Worm (Caenorhabditis elegans): ENCODE data around the gene str-20.

str-20 gene

DNA sequence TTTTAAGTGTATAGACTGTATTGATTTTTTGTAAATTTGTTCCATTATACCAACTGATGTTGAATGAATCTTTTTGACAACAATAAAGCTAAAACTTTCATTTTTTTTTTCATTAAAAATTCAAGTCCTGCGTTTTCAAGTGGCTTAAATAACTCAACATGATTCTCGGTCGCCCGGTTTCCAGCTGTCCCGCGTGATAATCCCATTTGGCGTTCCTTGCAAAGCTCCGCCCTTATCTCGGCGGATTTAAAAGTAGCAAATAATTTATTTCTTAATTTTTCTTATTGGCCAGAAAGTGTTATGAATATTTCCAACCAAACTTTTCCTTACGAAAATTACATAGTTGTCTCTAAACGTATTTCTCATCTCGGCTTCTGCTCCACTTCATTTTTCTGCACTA, at the start of gene str-20:
Gene str-20 (plus strand): TSS at position 301 of the 400 bp plus-strand sequence.
- TF ChIP-seq hmg-4 (GFP tag; optimal IDR thresholded peaks at IDR 0.05) = no peak
- TF ChIP-seq hmbx-1 (tag; optimal IDR thresholded peaks at IDR 0.05) = no peak
- no peak for TF ChIP-seq ceh-13 (GFP tag; optimal IDR thresholded peaks at IDR 0.05)
- no peak for TF ChIP-seq scrt-1 (GFP tag; IDR thresholded peaks at IDR 0.05)
- no peak for TF ChIP-seq ets-7 (tag; optimal IDR thresholded peaks at IDR 0.05)
- TF ChIP-seq tbx-11 (GFP tag; IDR thresholded peaks at IDR 0.05) = no peak
- TF ChIP-seq ama-1 (optimal IDR thresholded peaks at IDR 0.05) = no peak
- no peak for TF ChIP-seq tra-4 (tag; optimal IDR thresholded peaks at IDR 0.05)
- no peak for TF ChIP-seq tbx-37 (GFP tag; conservative IDR thresholded peaks at IDR 0.05)
- no peak for TF ChIP-seq aly-1 (tag; optimal IDR thresholded peaks at IDR 0.05)
- no peak for TF ChIP-seq B0310.2 (tag; optimal IDR thresholded peaks at IDR 0.05)
- TF ChIP-seq F13C5.2 (tag; optimal IDR thresholded peaks at IDR 0.05) = no peak
- no peak for TF ChIP-seq pes-1 (GFP tag; IDR thresholded peaks at IDR 0.05)
- TF ChIP-seq ceh-36 (tag; optimal IDR thresholded peaks at IDR 0.05) = no peak

DNA sequence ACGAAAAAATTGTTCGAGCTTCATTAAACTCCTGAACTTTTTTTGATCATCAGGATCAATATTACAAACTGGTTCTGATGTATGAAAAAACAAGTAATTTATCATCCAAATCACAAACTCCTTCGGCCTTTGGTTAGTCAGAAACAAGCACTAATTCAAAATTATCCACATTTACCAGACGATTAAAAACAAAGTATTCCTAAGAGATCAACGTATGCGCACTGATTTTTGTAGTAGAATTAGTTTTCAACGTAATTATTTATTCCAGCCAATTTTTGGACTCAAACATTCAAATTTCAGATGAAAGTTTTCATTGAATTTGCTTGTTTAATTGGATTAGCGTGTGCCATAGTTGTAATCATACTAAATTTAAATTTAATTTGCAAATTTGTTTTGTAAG, 49.4 kb upstream of the str-20 start, which contains the start of gene srbc-38:
Gene srbc-38 (plus strand): TSS at position 301 of the 400 bp plus-strand sequence.
- TF ChIP-seq hmg-4 (GFP tag; optimal IDR thresholded peaks at IDR 0.05) (no peak), pes-1 (GFP tag; IDR thresholded peaks at IDR 0.05) (no peak), B0310.2 (tag; optimal IDR thresholded peaks at IDR 0.05) (no peak)

DNA sequence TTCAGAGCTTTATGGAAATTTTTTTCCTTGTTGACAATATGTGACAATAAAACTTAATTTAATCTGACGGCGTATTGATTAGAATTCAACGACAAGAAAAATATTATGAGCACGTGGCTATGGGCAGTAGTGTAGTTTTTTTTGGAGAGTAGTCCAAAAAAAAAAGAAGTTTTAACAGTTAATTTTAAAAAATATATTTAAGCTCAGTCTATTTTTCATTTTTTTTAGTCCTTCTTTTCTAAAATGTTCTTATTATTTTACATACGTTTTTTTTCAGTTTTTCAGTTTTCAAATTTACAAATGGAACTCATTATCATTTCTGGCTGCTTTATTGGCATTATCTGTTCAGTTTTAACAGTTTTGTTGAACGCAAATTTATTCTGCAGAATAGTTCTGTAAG, 47.5 kb upstream of the str-20 start, which contains the start of gene srbc-39:
Gene srbc-39 (plus strand): TSS at position 301 of the 400 bp plus-strand sequence.
- TF ChIP-seq scrt-1 (GFP tag; IDR thresholded peaks at IDR 0.05) = no peak
- no peak for TF ChIP-seq hmbx-1 (tag; optimal IDR thresholded peaks at IDR 0.05)
- no peak for TF ChIP-seq pes-1 (GFP tag; IDR thresholded peaks at IDR 0.05)
- no peak for TF ChIP-seq ets-7 (tag; optimal IDR thresholded peaks at IDR 0.05)
- no peak for TF ChIP-seq ceh-36 (tag; optimal IDR thresholded peaks at IDR 0.05)
- TF ChIP-seq F13C5.2 (tag; optimal IDR thresholded peaks at IDR 0.05) = no peak
- no peak for TF ChIP-seq ama-1 (optimal IDR thresholded peaks at IDR 0.05)
- no peak for TF ChIP-seq flt-1 (GFP tag; IDR thresholded peaks at IDR 0.05)

DNA sequence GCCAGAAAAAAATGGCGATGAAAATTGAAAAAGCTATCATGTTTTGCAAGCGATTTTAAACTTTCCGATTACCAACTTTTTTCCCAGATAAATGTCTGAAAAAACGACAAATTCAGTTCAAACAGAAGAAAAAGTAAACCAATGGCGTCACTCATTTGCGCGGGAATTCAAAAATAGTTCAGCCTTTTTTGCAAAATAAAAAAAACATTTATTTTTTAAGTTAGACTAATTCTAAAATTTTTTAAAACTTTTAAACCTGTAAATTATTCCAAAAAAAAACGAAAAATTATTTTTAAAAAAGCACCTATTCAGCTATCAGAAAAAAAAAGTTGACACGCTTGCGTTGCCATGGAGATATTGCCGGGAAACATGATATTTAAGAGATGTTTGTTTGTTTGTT, 43.4 kb upstream of the str-20 start, which contains the start of gene cyp-33C11:
Gene cyp-33C11 (minus strand): TSS at position 101 of the 400 bp plus-strand sequence.
- no peak for TF ChIP-seq aly-1 (tag; optimal IDR thresholded peaks at IDR 0.05)
- TF ChIP-seq scrt-1 (GFP tag; IDR thresholded peaks at IDR 0.05) = no peak
- no peak for TF ChIP-seq ama-1 (optimal IDR thresholded peaks at IDR 0.05)
- TF ChIP-seq tbx-11 (GFP tag; IDR thresholded peaks at IDR 0.05) = no peak
- TF ChIP-seq tbx-37 (GFP tag; conservative IDR thresholded peaks at IDR 0.05) = no peak
- TF ChIP-seq hnd-1 (tag; optimal IDR thresholded peaks at IDR 0.05) = no peak
- TF ChIP-seq pes-1 (GFP tag; IDR thresholded peaks at IDR 0.05) = no peak
- TF ChIP-seq ceh-13 (GFP tag; optimal IDR thresholded peaks at IDR 0.05) = no peak
- no peak for TF ChIP-seq sea-1 (GFP tag; conservative IDR thresholded peaks at IDR 0.05)
- TF ChIP-seq F13C5.2 (tag; optimal IDR thresholded peaks at IDR 0.05) = no peak
- TF ChIP-seq tra-4 (tag; optimal IDR thresholded peaks at IDR 0.05) = no peak
- no peak for TF ChIP-seq B0310.2 (tag; optimal IDR thresholded peaks at IDR 0.05)
- no peak for TF ChIP-seq flt-1 (GFP tag; IDR thresholded peaks at IDR 0.05)
- TF ChIP-seq hmbx-1 (tag; optimal IDR thresholded peaks at IDR 0.05) = no peak
- no peak for TF ChIP-seq ets-7 (tag; optimal IDR thresholded peaks at IDR 0.05)
- no peak for TF ChIP-seq hmg-4 (GFP tag; optimal IDR thresholded peaks at IDR 0.05)

DNA sequence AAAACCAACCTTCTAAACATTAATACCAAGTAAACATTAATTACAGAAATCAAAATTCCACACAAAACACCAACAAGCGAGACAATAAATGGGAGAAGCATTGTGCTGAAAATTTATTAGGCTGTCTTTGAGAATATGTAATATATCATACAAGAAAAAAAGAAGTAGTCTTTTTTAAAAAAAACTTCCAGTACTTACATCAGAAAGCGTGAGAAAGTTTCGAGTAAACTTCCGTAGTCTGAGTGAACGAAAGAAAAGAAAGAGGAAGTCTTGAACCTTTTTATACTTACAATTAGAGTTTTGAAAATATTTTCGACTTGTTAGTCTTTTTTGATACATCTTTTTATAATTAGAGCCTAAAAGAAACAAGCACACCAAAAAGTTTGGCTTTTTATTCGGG, 36.5 kb upstream of the str-20 start, which contains the start of gene srbc-40:
Gene srbc-40 (minus strand): TSS at position 101 of the 400 bp plus-strand sequence.
- TF ChIP-seq hmg-4 (GFP tag; optimal IDR thresholded peaks at IDR 0.05) = no peak
- no peak for TF ChIP-seq tbx-37 (GFP tag; conservative IDR thresholded peaks at IDR 0.05)
- TF ChIP-seq B0310.2 (tag; optimal IDR thresholded peaks at IDR 0.05) = no peak
- TF ChIP-seq tbx-11 (GFP tag; IDR thresholded peaks at IDR 0.05) = no peak
- TF ChIP-seq sea-1 (GFP tag; conservative IDR thresholded peaks at IDR 0.05) = no peak
- no peak for TF ChIP-seq F13C5.2 (tag; optimal IDR thresholded peaks at IDR 0.05)
- TF ChIP-seq ets-7 (tag; optimal IDR thresholded peaks at IDR 0.05) = no peak
- TF ChIP-seq tra-4 (tag; optimal IDR thresholded peaks at IDR 0.05) = no peak
- TF ChIP-seq hnd-1 (tag; optimal IDR thresholded peaks at IDR 0.05) = no peak
- no peak for TF ChIP-seq ama-1 (optimal IDR thresholded peaks at IDR 0.05)
- no peak for TF ChIP-seq ceh-36 (tag; optimal IDR thresholded peaks at IDR 0.05)
- TF ChIP-seq flt-1 (GFP tag; IDR thresholded peaks at IDR 0.05) = no peak
- no peak for TF ChIP-seq scrt-1 (GFP tag; IDR thresholded peaks at IDR 0.05)
- TF ChIP-seq aly-1 (tag; optimal IDR thresholded peaks at IDR 0.05) = no peak
- no peak for TF ChIP-seq pes-1 (GFP tag; IDR thresholded peaks at IDR 0.05)
- TF ChIP-seq hmbx-1 (tag; optimal IDR thresholded peaks at IDR 0.05) = no peak
- no peak for TF ChIP-seq ceh-13 (GFP tag; optimal IDR thresholded peaks at IDR 0.05)

DNA sequence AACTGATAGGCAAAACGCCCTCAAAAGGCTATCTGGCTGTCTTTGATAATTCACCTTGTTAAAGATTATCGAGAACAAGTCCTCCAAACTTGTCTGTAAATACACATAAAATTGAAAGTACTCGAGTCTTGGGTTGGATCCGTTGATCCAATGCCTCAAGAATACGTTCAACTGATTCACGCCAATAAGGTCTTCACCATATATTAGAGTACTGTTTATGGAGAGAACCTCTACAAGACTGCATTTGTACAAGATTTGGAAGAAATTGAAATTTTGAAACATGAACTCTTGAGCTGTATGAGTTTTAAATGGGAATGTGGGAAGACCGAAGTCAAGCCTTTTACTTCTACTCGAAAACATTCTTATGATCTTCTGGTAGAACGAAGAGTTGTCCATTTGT, 33.4 kb upstream of the str-20 start:
- TF ChIP-seq hmbx-1 (tag; optimal IDR thresholded peaks at IDR 0.05) = no peak
- no peak for TF ChIP-seq tra-4 (tag; optimal IDR thresholded peaks at IDR 0.05)
- TF ChIP-seq hnd-1 (tag; optimal IDR thresholded peaks at IDR 0.05) = no peak
- no peak for TF ChIP-seq ceh-36 (tag; optimal IDR thresholded peaks at IDR 0.05)
- TF ChIP-seq tbx-37 (GFP tag; conservative IDR thresholded peaks at IDR 0.05) = no peak
- TF ChIP-seq flt-1 (GFP tag; IDR thresholded peaks at IDR 0.05) = no peak
- TF ChIP-seq aly-1 (tag; optimal IDR thresholded peaks at IDR 0.05) = no peak
- TF ChIP-seq ceh-13 (GFP tag; optimal IDR thresholded peaks at IDR 0.05) = no peak
- no peak for TF ChIP-seq hmg-4 (GFP tag; optimal IDR thresholded peaks at IDR 0.05)
- TF ChIP-seq tbx-11 (GFP tag; IDR thresholded peaks at IDR 0.05) = no peak
- no peak for TF ChIP-seq sea-1 (GFP tag; conservative IDR thresholded peaks at IDR 0.05)
- no peak for TF ChIP-seq pes-1 (GFP tag; IDR thresholded peaks at IDR 0.05)
- TF ChIP-seq F13C5.2 (tag; optimal IDR thresholded peaks at IDR 0.05) = no peak
- no peak for TF ChIP-seq ama-1 (optimal IDR thresholded peaks at IDR 0.05)
- no peak for TF ChIP-seq ets-7 (tag; optimal IDR thresholded peaks at IDR 0.05)
- no peak for TF ChIP-seq scrt-1 (GFP tag; IDR thresholded peaks at IDR 0.05)
- TF ChIP-seq B0310.2 (tag; optimal IDR thresholded peaks at IDR 0.05) = no peak

DNA sequence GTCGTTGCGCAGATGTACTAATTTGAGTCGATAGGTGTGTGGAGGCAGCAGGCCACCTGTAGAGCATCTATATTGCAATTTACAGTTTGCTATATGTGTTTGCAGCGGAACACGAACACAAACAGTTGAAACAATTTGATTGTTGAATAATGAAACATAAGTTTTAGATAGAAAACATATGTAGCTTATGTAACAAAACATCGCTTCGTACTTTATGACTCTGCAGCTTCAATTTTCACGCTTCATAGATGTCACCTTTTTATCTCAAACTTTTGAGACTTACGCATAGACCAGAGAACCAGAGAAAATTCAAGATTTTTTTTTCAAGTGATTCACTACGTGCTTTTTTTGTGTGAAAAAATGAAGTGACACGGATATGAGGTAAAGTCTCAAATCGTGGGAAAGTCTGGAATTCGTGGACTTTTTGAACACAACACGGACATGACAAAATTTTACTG, 32.3 kb upstream of the str-20 start, which contains the start of gene fbxb-72:
Gene fbxb-72 (minus strand): TSS at position 58 of the 458 bp plus-strand sequence.
- TF ChIP-seq tra-4 (tag; optimal IDR thresholded peaks at IDR 0.05) = no peak
- no peak for TF ChIP-seq F13C5.2 (tag; optimal IDR thresholded peaks at IDR 0.05)
- TF ChIP-seq ceh-36 (tag; optimal IDR thresholded peaks at IDR 0.05) = no peak
- no peak for TF ChIP-seq hmbx-1 (tag; optimal IDR thresholded peaks at IDR 0.05)
- no peak for TF ChIP-seq pes-1 (GFP tag; IDR thresholded peaks at IDR 0.05)
- no peak for TF ChIP-seq ama-1 (optimal IDR thresholded peaks at IDR 0.05)
- TF ChIP-seq hmg-4 (GFP tag; optimal IDR thresholded peaks at IDR 0.05) = no peak
- no peak for TF ChIP-seq scrt-1 (GFP tag; IDR thresholded peaks at IDR 0.05)

Measured in whole organism, early embryonic.